Fruit fly (Drosophila melanogaster): Measurements from ENCODE around the gene Rb97D.

Rb97D gene

dm6 chr3R:26881121-26881895 lies 5.8 kb upstream of the Rb97D start, which contains the start of the genes ro and T48 (continued):
- TF ChIP-seq CG5180 (GFP tag; optimal IDR thresholded peaks at IDR 0.05) (no peak), Stat92E (GFP tag; optimal IDR thresholded peaks at IDR 0.05) (peak in 1 of 3 experiments; percentile 87), grau (tag; optimal IDR thresholded peaks at IDR 0.05) (peak; percentile 41), CG13894 (tag; optimal IDR thresholded peaks at IDR 0.05) (peak; percentile 92), lab (GFP tag; optimal IDR thresholded peaks at IDR 0.05) (peak; percentile 67), CG4707 (GFP tag; optimal IDR thresholded peaks at IDR 0.05) (no peak), CG12942 (GFP tag; optimal IDR thresholded peaks at IDR 0.05) (peak; percentile 56), CG9727 (GFP tag; optimal IDR thresholded peaks at IDR 0.05) (no peak), ham (GFP tag; IDR thresholded peaks at IDR 0.05) (no peak), CG3163 (GFP tag; optimal IDR thresholded peaks at IDR 0.05) (peak; percentile 81), eyg (GFP tag; optimal IDR thresholded peaks at IDR 0.05) (peak; percentile 15), CG10147 (GFP tag; optimal IDR thresholded peaks at IDR 0.05) (peak; percentile 49), unc-4 (GFP tag; IDR thresholded peaks at IDR 0.05; ENCODE audit: partially characterized antibody) (peak; percentile 67), CG1602 (GFP tag; optimal IDR thresholded peaks at IDR 0.05) (no peak)

DNA sequence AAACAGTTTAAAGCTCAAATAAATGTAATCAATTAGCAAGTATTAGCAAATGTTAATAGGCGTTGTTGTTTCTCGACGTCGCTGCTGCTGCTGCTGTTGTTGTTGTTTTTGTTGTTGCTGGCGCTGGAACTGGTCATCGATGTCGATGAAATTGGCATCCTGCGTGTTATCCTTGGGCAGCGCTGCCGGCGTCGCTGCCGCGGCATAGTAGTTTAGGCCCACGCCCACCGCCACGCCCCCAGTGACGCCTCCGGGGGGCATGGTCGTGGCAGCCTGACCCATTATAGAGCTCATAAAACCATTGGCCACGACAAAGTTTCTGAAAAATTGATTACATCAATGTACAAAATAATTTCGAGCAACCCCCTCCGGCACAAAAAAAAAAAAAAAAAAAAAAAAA lies 1.3 kb upstream of the Rb97D start:
- TF ChIP-seq CG30020 (tag; optimal IDR thresholded peaks at IDR 0.05) (no peak), Eip74EF (GFP tag; optimal IDR thresholded peaks at IDR 0.05) (no peak), CG42726 (GFP tag; IDR thresholded peaks at IDR 0.05; ENCODE audit: partially characterized antibody) (0 out of 2 replicates have a peak, but pooled peaks have one; percentile 7), Adf1 (GFP tag; IDR thresholded peaks at IDR 0.05) (peak; percentile 62; the same call in 1 of the 2 replicates), esg (GFP tag; conservative IDR thresholded peaks at IDR 0.05) (no peak), CG3065 (GFP tag; optimal IDR thresholded peaks at IDR 0.05) (peak; percentile 80), chinmo (GFP tag; IDR thresholded peaks at IDR 0.05; ENCODE audit: partially characterized antibody) (no peak), zen (tag; optimal IDR thresholded peaks at IDR 0.05) (no peak), exex (tag; optimal IDR thresholded peaks at IDR 0.05) (no peak), NFAT (GFP tag; IDR thresholded peaks at IDR 0.05) (no peak), Tbp (GFP tag; optimal IDR thresholded peaks at IDR 0.05) (no peak), lola (GFP tag; optimal IDR thresholded peaks at IDR 0.05) (no peak), CG4360 (GFP tag; IDR thresholded peaks at IDR 0.05) (peak; percentile 62; the same call in 1 of the 2 replicates), zfh1 (GFP tag; IDR thresholded peaks at IDR 0.05) (0 out of 3 replicates have a peak, but pooled peaks have one; percentile 11), slbo (GFP tag; IDR thresholded peaks at IDR 0.05) (no peak), Awh (GFP tag; IDR thresholded peaks at IDR 0.05) (0 out of 2 replicates have a peak, but pooled peaks have one; percentile 46), ci (GFP tag; IDR thresholded peaks at IDR 0.05) (no peak), Taf1 (GFP tag; IDR thresholded peaks at IDR 0.05) (no peak), CG11247 (GFP tag; IDR thresholded peaks at IDR 0.05) (no peak), CTCF (GFP tag; optimal IDR thresholded peaks at IDR 0.05) (no peak), ro (GFP tag; IDR thresholded peaks at IDR 0.05) (0 out of 2 replicates have a peak, but pooled peaks have one; percentile 13), B-H1 (GFP tag; IDR thresholded peaks at IDR 0.05) (no peak), CG17361 (GFP tag; IDR thresholded peaks at IDR 0.05) (no peak), crol (GFP tag; IDR thresholded peaks at IDR 0.05) (no peak)
